Fruit fly (Drosophila melanogaster) whole organism, embryonic: ENCODE data around the gene cu.

Experiments used
- ATbp ChIP-seq: fragments of 200-800 bp; sonication (Bioruptor generic); optimal IDR thresholded peaks from 2 replicates; lab custom pipeline; 2017; ENCODE audit warnings: missing biosample characterization, mild to moderate bottlenecking, missing genetic modification characterization, missing genetic modification reagents
- Atf6 ChIP-seq: fragments of 200-800 bp; sonication (Bioruptor generic); IDR thresholded peaks from 2 replicates; pipeline ENCODE4 v1.3.6; 2022; ENCODE audit warnings: missing biosample characterization, missing genetic modification characterization
- Bgb ChIP-seq: fragments of 200-800 bp; sonication (Bioruptor generic); IDR thresholded peaks from 2 replicates; pipeline ENCODE4 v1.3.6; 2022; ENCODE audit warnings: missing biosample characterization, missing genetic modification characterization; ENCODE audit not compliant: partially characterized antibody
- CG10321 ChIP-seq: fragments of 200-800 bp; sonication (Bioruptor generic); IDR thresholded peaks from 2 replicates; pipeline ENCODE4 v1.3.6; 2022; ENCODE audit warnings: missing biosample characterization, missing genetic modification characterization
- CG10543 ChIP-seq: fragments of 200-800 bp; sonication (Bioruptor generic); optimal IDR thresholded peaks from 3 replicates; lab custom pipeline; 2017; ENCODE audit warnings: missing biosample characterization, mild to moderate bottlenecking, missing genetic modification characterization, moderate library complexity
- CG10654 ChIP-seq: fragments of 200-800 bp; sonication (Bioruptor generic); optimal IDR thresholded peaks from 2 replicates; lab custom pipeline; 2016; ENCODE audit warnings: missing biosample characterization, missing genetic modification characterization
- CG12659 ChIP-seq: fragments of 200-800 bp; sonication (Bioruptor generic); optimal IDR thresholded peaks from 3 replicates; lab custom pipeline; 2017; ENCODE audit warnings: mild to moderate bottlenecking, missing biosample characterization, missing genetic modification reagents, missing genetic modification characterization
- CG12769 ChIP-seq: fragments of 200-800 bp; sonication (Bioruptor generic); optimal IDR thresholded peaks from 2 replicates; lab custom pipeline; 2019; ENCODE audit warnings: missing biosample characterization, mild to moderate bottlenecking, missing genetic modification characterization, moderate library complexity
- CG1529 ChIP-seq: fragments of 200-800 bp; sonication (Bioruptor generic); optimal IDR thresholded peaks from 3 replicates; lab custom pipeline; 2018; ENCODE audit warnings: missing biosample characterization, missing genetic modification characterization
- CG17912 ChIP-seq: fragments of 200-800 bp; sonication (Bioruptor generic); optimal IDR thresholded peaks from 2 replicates; lab custom pipeline; 2018; ENCODE audit warnings: missing biosample characterization, mild to moderate bottlenecking, missing genetic modification characterization
- CG18011 ChIP-seq: fragments of 200-800 bp; sonication (Bioruptor generic); optimal IDR thresholded peaks from 2 replicates; lab custom pipeline; 2017; ENCODE audit warnings: missing biosample characterization, missing genetic modification characterization, mild to moderate bottlenecking, moderate library complexity, missing genotype
- CG2116 ChIP-seq: fragments of 200-800 bp; sonication (Bioruptor generic); optimal IDR thresholded peaks from 3 replicates; lab custom pipeline; 2018; ENCODE audit warnings: missing biosample characterization, mild to moderate bottlenecking, missing genetic modification characterization
- CG2678 ChIP-seq: fragments of 200-800 bp; sonication (Bioruptor generic); optimal IDR thresholded peaks from 3 replicates; lab custom pipeline; 2019; ENCODE audit warnings: missing biosample characterization, mild to moderate bottlenecking, missing genetic modification characterization, moderate library complexity
- CG34224 ChIP-seq: fragments of 200-800 bp; sonication (Bioruptor generic); IDR thresholded peaks from 3 replicates; pipeline ENCODE4 v1.3.6; 2022; ENCODE audit warnings: missing biosample characterization, missing genetic modification characterization; ENCODE audit not compliant: partially characterized antibody
- CG6254 ChIP-seq: fragments of 200-800 bp; sonication (Bioruptor generic); optimal IDR thresholded peaks from 3 replicates; lab custom pipeline; 2017; ENCODE audit warnings: mild to moderate bottlenecking, missing biosample characterization, missing genetic modification reagents, missing genetic modification characterization
- CG6683 ChIP-seq: fragments of 200-800 bp; sonication (Bioruptor generic); optimal IDR thresholded peaks from 2 replicates; lab custom pipeline; 2017; ENCODE audit warnings: missing biosample characterization, mild to moderate bottlenecking, missing genetic modification characterization, missing genetic modification reagents
- CG8388 ChIP-seq: fragments of 200-800 bp; sonication (Bioruptor generic); optimal IDR thresholded peaks from 2 replicates; lab custom pipeline; 2019; ENCODE audit warnings: missing biosample characterization, mild to moderate bottlenecking, missing genetic modification characterization, moderate library complexity
- Dfd ChIP-seq, 2 experiments: fragments of >200 bp; optimal IDR thresholded peaks; 2 replicates each; lab custom pipeline; 2017; ENCODE audit warnings: missing biosample characterization in 2 of 2, missing genetic modification characterization in 2 of 2
- Ets97D ChIP-seq: fragments of 200-800 bp; sonication (Bioruptor generic); optimal IDR thresholded peaks from 3 replicates; lab custom pipeline; 2016; ENCODE audit warnings: missing biosample characterization, missing genetic modification characterization
- H15 ChIP-seq: fragments of 200-800 bp; sonication (Bioruptor generic); IDR thresholded peaks from 3 replicates; pipeline ENCODE4 v1.3.6; 2022; ENCODE audit warnings: missing biosample characterization, missing genetic modification characterization
- MBD-R2 ChIP-seq: fragments of 200-800 bp; sonication (Bioruptor generic); IDR thresholded peaks from 2 replicates; pipeline ENCODE4 v1.3.6; 2022; ENCODE audit warnings: missing biosample characterization, missing genetic modification characterization
- MESR4 ChIP-seq: fragments of 200-800 bp; sonication (Bioruptor generic); optimal IDR thresholded peaks from 2 replicates; lab custom pipeline; 2018; ENCODE audit warnings: missing biosample characterization, mild to moderate bottlenecking, missing genetic modification characterization, moderate library complexity
- Nf-YA ChIP-seq: fragments of 200-800 bp; sonication (Bioruptor generic); IDR thresholded peaks from 2 replicates; pipeline ENCODE4 v1.3.6; 2022; ENCODE audit warnings: missing biosample characterization, missing genetic modification characterization
- Optix ChIP-seq: fragments of 200-800 bp; sonication (Bioruptor generic); IDR thresholded peaks from 3 replicates; pipeline ENCODE4 v1.3.6; 2022; ENCODE audit warnings: missing biosample characterization, missing genetic modification characterization
- Taf1 ChIP-seq: fragments of 200-800 bp; sonication (Bioruptor generic); IDR thresholded peaks from 2 replicates; pipeline ENCODE4 v1.3.6; 2022; ENCODE audit warnings: missing biosample characterization, missing genetic modification characterization
- ash1 ChIP-seq: fragments of 200-800 bp; sonication (Bioruptor generic); optimal IDR thresholded peaks from 2 replicates; lab custom pipeline; 2018; ENCODE audit warnings: missing biosample characterization, mild to moderate bottlenecking, missing genetic modification characterization
- bbx ChIP-seq: fragments of 200-800 bp; sonication (Bioruptor generic); IDR thresholded peaks from 2 replicates; pipeline ENCODE4 v1.3.6; 2022; ENCODE audit warnings: missing biosample characterization, missing genetic modification characterization; ENCODE audit not compliant: partially characterized antibody
- cas ChIP-seq: fragments of 200-800 bp; sonication (Bioruptor generic); IDR thresholded peaks from 2 replicates; pipeline ENCODE4 v1.3.6; 2022; ENCODE audit warnings: missing biosample characterization, missing genetic modification characterization
- ci ChIP-seq: fragments of 200-800 bp; sonication (Bioruptor generic); IDR thresholded peaks from 3 replicates; pipeline ENCODE4 v1.3.6; 2022; ENCODE audit warnings: missing biosample characterization, missing genetic modification characterization
- crp ChIP-seq, 2 experiments: fragments of 200-800 bp; sonication (Bioruptor generic); optimal IDR thresholded peaks; 2 replicates in 1 of 2; 3 replicates in 1 of 2; lab custom pipeline; 2017; ENCODE audit warnings: missing biosample characterization in 2 of 2, missing genetic modification characterization in 2 of 2, mild to moderate bottlenecking in 1 of 2, moderate library complexity in 1 of 2
- cwo ChIP-seq: fragments of 200-800 bp; sonication (Bioruptor generic); optimal IDR thresholded peaks from 3 replicates; lab custom pipeline; 2017; ENCODE audit warnings: missing biosample characterization, missing genetic modification characterization, mild to moderate bottlenecking, moderate library complexity, missing genetic modification reagents
- dati ChIP-seq: fragments of 200-800 bp; sonication (Bioruptor generic); IDR thresholded peaks from 2 replicates; pipeline ENCODE4 v1.3.6; 2022; ENCODE audit warnings: missing biosample characterization, missing genetic modification characterization
- fu2 ChIP-seq: fragments of 200-800 bp; sonication (Bioruptor generic); optimal IDR thresholded peaks from 2 replicates; lab custom pipeline; 2016; ENCODE audit warnings: missing biosample characterization, missing genetic modification characterization
- gfzf ChIP-seq: fragments of 200-800 bp; sonication (Bioruptor generic); optimal IDR thresholded peaks from 2 replicates; lab custom pipeline; 2016; ENCODE audit warnings: missing biosample characterization, mild to moderate bottlenecking, missing genetic modification characterization, moderate library complexity
- h ChIP-seq: fragments of >200 bp; optimal IDR thresholded peaks from 2 replicates; lab custom pipeline; 2017
- hbn ChIP-seq: fragments of 200-800 bp; sonication (Bioruptor generic); IDR thresholded peaks from 2 replicates; pipeline ENCODE4 v1.3.6; 2022; ENCODE audit warnings: missing biosample characterization, missing genetic modification characterization; ENCODE audit not compliant: partially characterized antibody
- jigr1 ChIP-seq: fragments of 200-800 bp; sonication (Bioruptor generic); IDR thresholded peaks from 3 replicates; pipeline ENCODE4 v1.3.6; 2022; ENCODE audit warnings: missing biosample characterization, missing genetic modification characterization
- lilli ChIP-seq: fragments of 200-800 bp; sonication (Bioruptor generic); optimal IDR thresholded peaks from 3 replicates; lab custom pipeline; 2016; ENCODE audit warnings: missing biosample characterization, missing genetic modification characterization
- maf-S ChIP-seq: fragments of 200-800 bp; sonication (Bioruptor generic); optimal IDR thresholded peaks from 2 replicates; lab custom pipeline; 2016; ENCODE audit warnings: missing biosample characterization, missing genetic modification characterization
- mld ChIP-seq: fragments of 200-800 bp; sonication (Bioruptor generic); IDR thresholded peaks from 3 replicates; pipeline ENCODE4 v1.3.6; 2022; ENCODE audit warnings: missing biosample characterization, missing genetic modification characterization; ENCODE audit not compliant: partially characterized antibody
- org-1 ChIP-seq: fragments of 200-800 bp; sonication (Bioruptor generic); optimal IDR thresholded peaks from 2 replicates; lab custom pipeline; 2017; ENCODE audit warnings: missing biosample characterization, missing genetic modification characterization
- pb ChIP-seq: fragments of 200-800 bp; sonication (Bioruptor generic); optimal IDR thresholded peaks from 3 replicates; lab custom pipeline; 2016; ENCODE audit warnings: missing biosample characterization, missing genetic modification characterization
- peb ChIP-seq: fragments of 200-800 bp; sonication (Bioruptor generic); IDR thresholded peaks from 2 replicates; pipeline ENCODE4 v1.3.6; 2022; ENCODE audit warnings: missing biosample characterization, missing genetic modification characterization
- pnt ChIP-seq: fragments of 200-800 bp; sonication (Bioruptor generic); optimal IDR thresholded peaks from 3 replicates; lab custom pipeline; 2016; ENCODE audit warnings: missing biosample characterization, missing genetic modification characterization
- sens ChIP-seq: fragments of 200-800 bp; sonication (Bioruptor generic); peaks from one replicate; lab custom pipeline; 2016; ENCODE audit warnings: missing biosample characterization, missing genetic modification characterization
- sisA ChIP-seq: fragments of 200-800 bp; sonication (Bioruptor generic); IDR thresholded peaks from 2 replicates; pipeline ENCODE4 v1.3.6; 2022; ENCODE audit warnings: missing biosample characterization, missing genetic modification characterization
- tna ChIP-seq: fragments of 200-800 bp; sonication (Bioruptor generic); IDR thresholded peaks from 2 replicates; pipeline ENCODE4 v1.3.6; 2022; ENCODE audit warnings: missing biosample characterization, missing genetic modification characterization; ENCODE audit not compliant: partially characterized antibody
- zen2 ChIP-seq: fragments of 200-800 bp; sonication (Bioruptor generic); IDR thresholded peaks from 3 replicates; pipeline ENCODE4 v1.3.6; 2022; ENCODE audit warnings: missing biosample characterization, missing genetic modification characterization; ENCODE audit not compliant: partially characterized antibody

cu gene

dm6 chr3R:11236041-11236440 lies 38.6 kb downstream of the cu start, which contains the start of gene CG31441 (continued):
- peak; percentile 58 to 92 for TF ChIP-seq crp (GFP tag; optimal IDR thresholded peaks at IDR 0.05; lab: Kevin White, UChicago)
- TF ChIP-seq dati (GFP tag; lab: Robert Waterston, UW) = no peak
- TF ChIP-seq sens (GFP tag; lab: Kevin White, UChicago) = peak; percentile 83
- TF ChIP-seq CG6254 (GFP tag; lab: Kevin White, UChicago) = no peak
- TF ChIP-seq CG10321 (GFP tag; lab: Robert Waterston, UW) = no peak
- TF ChIP-seq bbx (GFP tag; lab: Robert Waterston, UW) = peak; percentile 49; the same call in 1 of the 2 replicates
- no peak for TF ChIP-seq h (lab: Kevin White, UChicago)
- peak; percentile 7 for TF ChIP-seq CG12659
- TF ChIP-seq Ets97D (GFP tag; lab: Kevin White, UChicago) = peak; percentile 8
- peak; percentile 85 for TF ChIP-seq MBD-R2 (GFP tag; lab: Robert Waterston, UW)
- no peak for TF ChIP-seq CG10543 (GFP tag; lab: Kevin White, UChicago)
- TF ChIP-seq jigr1 (GFP tag; lab: Robert Waterston, UW) = no peak
- TF ChIP-seq lilli = no peak
- no peak for TF ChIP-seq mld
- TF ChIP-seq CG12769 (tag; lab: Kevin White, UChicago) = no peak
- TF ChIP-seq CG1529 (GFP tag; lab: Kevin White, UChicago) = no peak
- TF ChIP-seq cas (GFP tag; lab: Robert Waterston, UW) = no peak
- peak; percentile 75 for TF ChIP-seq CG34224 (GFP tag; lab: Robert Waterston, UW)
- TF ChIP-seq Dfd (GFP tag; optimal IDR thresholded peaks at IDR 0.05; lab: Kevin White, UChicago) = no peak
- no peak for TF ChIP-seq CG2678 (tag; lab: Kevin White, UChicago)
- TF ChIP-seq Nf-YA (GFP tag; lab: Robert Waterston, UW) = no peak
- no peak for TF ChIP-seq cwo (GFP tag; lab: Kevin White, UChicago)
- TF ChIP-seq ci (GFP tag; lab: Robert Waterston, UW) = no peak
- no peak for TF ChIP-seq Atf6
- TF ChIP-seq hbn (GFP tag; lab: Robert Waterston, UW) = peak; percentile 63
- no peak for TF ChIP-seq pb
- TF ChIP-seq CG8388 (GFP tag; lab: Kevin White, UChicago) = no peak
- no peak for TF ChIP-seq pnt (GFP tag; lab: Kevin White, UChicago)
- 0 out of 2 replicates have a peak, but pooled peaks have one; percentile 24 for TF ChIP-seq Bgb
- TF ChIP-seq H15 (GFP tag; lab: Robert Waterston, UW) = no peak
- TF ChIP-seq tna = no peak
- peak; percentile 42 for TF ChIP-seq CG2116 (GFP tag; lab: Kevin White, UChicago)
- no peak for TF ChIP-seq gfzf (GFP tag; lab: Kevin White, UChicago)
- no peak for TF ChIP-seq CG6683
- TF ChIP-seq MESR4 (GFP tag; lab: Kevin White, UChicago) = peak; percentile 18
- no peak for TF ChIP-seq CG18011 (GFP tag; lab: Kevin White, UChicago)
- no peak for TF ChIP-seq Taf1
- no peak for TF ChIP-seq sisA (GFP tag; lab: Robert Waterston, UW)
- no peak for TF ChIP-seq Optix (GFP tag; lab: Robert Waterston, UW)
- TF ChIP-seq CG17912 = no peak
- no peak for TF ChIP-seq maf-S (GFP tag; lab: Kevin White, UChicago)
- TF ChIP-seq zen2 = no peak; the same call in 2 of the 3 replicates
- no peak for TF ChIP-seq peb
- TF ChIP-seq CG10654 = no peak
- no peak for TF ChIP-seq fu2 (GFP tag; lab: Kevin White, UChicago)
- TF ChIP-seq ash1 (GFP tag; lab: Kevin White, UChicago) = no peak
- TF ChIP-seq ATbp (GFP tag; lab: Kevin White, UChicago) = no peak
- no peak for TF ChIP-seq org-1 (GFP tag; lab: Kevin White, UChicago)
